Worm (Caenorhabditis elegans) whole organism, late embryonic: ENCODE measurements around the gene rsp-4.

Source experiments
- C08G9.2 ChIP-seq: sonication (generic microtip); optimal IDR thresholded peaks from 2 replicates; lab custom pipeline; 2016; ENCODE audit warnings: mild to moderate bottlenecking, missing genetic modification characterization, moderate library complexity, missing compliant biosample characterization
- F13H6.1 ChIP-seq: sonication (generic microtip); optimal IDR thresholded peaks from 2 replicates; lab custom pipeline; 2016; ENCODE audit warnings: missing genetic modification characterization, missing compliant biosample characterization
- K09A11.1 ChIP-seq: sonication (generic microtip); optimal IDR thresholded peaks from 2 replicates; lab custom pipeline; 2017; ENCODE audit warnings: antibody characterized with exemption, mild to moderate bottlenecking, missing genetic modification characterization, missing compliant biosample characterization; ENCODE audit not compliant: insufficient read depth
- T23F11.4 ChIP-seq: fragments of 200-800 bp; sonication (Bioruptor generic); optimal IDR thresholded peaks from 2 replicates; lab custom pipeline; 2018; ENCODE audit warnings: mild to moderate bottlenecking, missing genetic modification characterization, missing compliant biosample characterization
- ceh-14 ChIP-seq: sonication (generic microtip); optimal IDR thresholded peaks from 2 replicates; lab custom pipeline; 2016; ENCODE audit warnings: missing genotype, missing genetic modification characterization, missing compliant biosample characterization
- ceh-18 ChIP-seq: sonication (generic microtip); optimal IDR thresholded peaks from 2 replicates; lab custom pipeline; 2016; ENCODE audit warnings: missing genetic modification characterization, missing compliant biosample characterization
- ceh-19 ChIP-seq: fragments of 200-800 bp; sonication (Bioruptor generic); optimal IDR thresholded peaks from 2 replicates; lab custom pipeline; 2018; ENCODE audit warnings: mild to moderate bottlenecking, missing genetic modification characterization, missing compliant biosample characterization
- ceh-22 ChIP-seq: sonication (generic microtip); optimal IDR thresholded peaks from 2 replicates; lab custom pipeline; 2017; ENCODE audit warnings: missing biosample characterization, missing genetic modification characterization
- ceh-31 ChIP-seq: sonication (generic microtip); optimal IDR thresholded peaks from 2 replicates; lab custom pipeline; 2016; ENCODE audit warnings: missing genetic modification characterization, missing compliant biosample characterization
- ceh-48 ChIP-seq: sonication (generic microtip); optimal IDR thresholded peaks from 2 replicates; lab custom pipeline; 2016; ENCODE audit warnings: missing genetic modification characterization, inconsistent platforms, missing compliant biosample characterization
- dmd-4 ChIP-seq: sonication (generic microtip); optimal IDR thresholded peaks from 2 replicates; lab custom pipeline; 2016; ENCODE audit warnings: borderline replicate concordance, missing genetic modification characterization, missing compliant biosample characterization
- elt-2 ChIP-seq: sonication (generic microtip); optimal IDR thresholded peaks from 2 replicates; lab custom pipeline; 2016; ENCODE audit warnings: missing genetic modification reagents, missing genetic modification characterization, missing compliant biosample characterization
- ets-4 ChIP-seq: sonication (generic microtip); optimal IDR thresholded peaks from 2 replicates; lab custom pipeline; 2016; ENCODE audit warnings: missing genetic modification characterization, missing compliant biosample characterization
- fax-1 ChIP-seq: sonication (generic microtip); optimal IDR thresholded peaks from 2 replicates; lab custom pipeline; 2016; ENCODE audit warnings: missing genotype, missing genetic modification characterization, missing compliant biosample characterization
- fkh-10 ChIP-seq: fragments of 150-350 bp; optimal IDR thresholded peaks from 2 replicates; lab custom pipeline; 2014; ENCODE audit warnings: missing biosample characterization, missing genetic modification reagents, missing genetic modification characterization
- gmeb-2 ChIP-seq: sonication (generic microtip); optimal IDR thresholded peaks from 2 replicates; lab custom pipeline; 2016; ENCODE audit warnings: missing genetic modification characterization, inconsistent platforms, missing compliant biosample characterization
- hlh-13 ChIP-seq: fragments of 200-800 bp; sonication (Bioruptor generic); optimal IDR thresholded peaks from 2 replicates; lab custom pipeline; 2018; ENCODE audit warnings: mild to moderate bottlenecking, missing genetic modification characterization, missing compliant biosample characterization
- hlh-15 ChIP-seq: sonication (generic microtip); optimal IDR thresholded peaks from 2 replicates; lab custom pipeline; 2016; ENCODE audit warnings: missing genetic modification characterization, missing compliant biosample characterization
- lim-6 ChIP-seq: sonication (generic microtip); optimal IDR thresholded peaks from 2 replicates; lab custom pipeline; 2016; ENCODE audit warnings: missing genetic modification characterization, missing compliant biosample characterization
- madf-2 ChIP-seq: sonication (generic microtip); optimal IDR thresholded peaks from 2 replicates; lab custom pipeline; 2017; ENCODE audit warnings: missing genetic modification characterization, missing compliant biosample characterization
- mec-3 ChIP-seq: sonication (generic microtip); optimal IDR thresholded peaks from 2 replicates; lab custom pipeline; 2016; ENCODE audit warnings: borderline replicate concordance, missing genetic modification characterization, missing compliant biosample characterization
- nfya-1 ChIP-seq: sonication (generic microtip); optimal IDR thresholded peaks from 2 replicates; lab custom pipeline; 2017; ENCODE audit warnings: missing genetic modification characterization, mild to moderate bottlenecking, missing compliant biosample characterization, antibody characterized with exemption, moderate library complexity
- odd-2 ChIP-seq: sonication (generic microtip); optimal IDR thresholded peaks from 2 replicates; lab custom pipeline; 2017; ENCODE audit warnings: antibody characterized with exemption, mild to moderate bottlenecking, missing genetic modification characterization, missing compliant biosample characterization
- pag-3 ChIP-seq: sonication (generic microtip); optimal IDR thresholded peaks from 2 replicates; lab custom pipeline; 2016; ENCODE audit warnings: missing compliant biosample characterization, missing genetic modification characterization, borderline replicate concordance
- pha-2 ChIP-seq: sonication (generic microtip); optimal IDR thresholded peaks from 2 replicates; lab custom pipeline; 2017; ENCODE audit warnings: mild to moderate bottlenecking, missing genetic modification characterization, missing compliant biosample characterization
- pqm-1 ChIP-seq: sonication (generic microtip); optimal IDR thresholded peaks from 2 replicates; lab custom pipeline; 2016; ENCODE audit warnings: missing genetic modification characterization, missing compliant biosample characterization
- sox-2 ChIP-seq: fragments of 200-800 bp; sonication (Bioruptor generic); IDR thresholded peaks from 2 replicates; pipeline ENCODE4 v1.3.6; 2022; ENCODE audit warnings: missing genetic modification reagents, missing genetic modification characterization, missing compliant biosample characterization
- sox-4 ChIP-seq: sonication (generic microtip); optimal IDR thresholded peaks from 2 replicates; lab custom pipeline; 2017; ENCODE audit warnings: mild to moderate bottlenecking, missing genetic modification characterization, inconsistent platforms, missing compliant biosample characterization
- syd-9 ChIP-seq: sonication (generic microtip); optimal IDR thresholded peaks from 2 replicates; lab custom pipeline; 2016; ENCODE audit warnings: mild to moderate bottlenecking, missing genetic modification characterization, moderate library complexity, missing compliant biosample characterization
- tbx-2 ChIP-seq: sonication (generic microtip); optimal IDR thresholded peaks from 2 replicates; lab custom pipeline; 2016; ENCODE audit warnings: missing genetic modification characterization, missing compliant biosample characterization
- tbx-7 ChIP-seq: sonication (generic microtip); optimal IDR thresholded peaks from 2 replicates; lab custom pipeline; 2016; ENCODE audit warnings: missing genotype, missing genetic modification characterization, missing compliant biosample characterization
- ttx-3 ChIP-seq: sonication (generic microtip); optimal IDR thresholded peaks from 2 replicates; lab custom pipeline; 2016; ENCODE audit warnings: missing genetic modification reagents, missing genetic modification characterization, missing compliant biosample characterization
- unc-55 ChIP-seq: sonication (generic microtip); optimal IDR thresholded peaks from 2 replicates; lab custom pipeline; 2017; ENCODE audit warnings: missing biosample characterization, missing genetic modification reagents, missing genetic modification characterization
- zip-5 ChIP-seq: sonication (generic microtip); optimal IDR thresholded peaks from 2 replicates; lab custom pipeline; 2016; ENCODE audit warnings: missing genetic modification characterization, missing compliant biosample characterization

rsp-4 gene

DNA sequence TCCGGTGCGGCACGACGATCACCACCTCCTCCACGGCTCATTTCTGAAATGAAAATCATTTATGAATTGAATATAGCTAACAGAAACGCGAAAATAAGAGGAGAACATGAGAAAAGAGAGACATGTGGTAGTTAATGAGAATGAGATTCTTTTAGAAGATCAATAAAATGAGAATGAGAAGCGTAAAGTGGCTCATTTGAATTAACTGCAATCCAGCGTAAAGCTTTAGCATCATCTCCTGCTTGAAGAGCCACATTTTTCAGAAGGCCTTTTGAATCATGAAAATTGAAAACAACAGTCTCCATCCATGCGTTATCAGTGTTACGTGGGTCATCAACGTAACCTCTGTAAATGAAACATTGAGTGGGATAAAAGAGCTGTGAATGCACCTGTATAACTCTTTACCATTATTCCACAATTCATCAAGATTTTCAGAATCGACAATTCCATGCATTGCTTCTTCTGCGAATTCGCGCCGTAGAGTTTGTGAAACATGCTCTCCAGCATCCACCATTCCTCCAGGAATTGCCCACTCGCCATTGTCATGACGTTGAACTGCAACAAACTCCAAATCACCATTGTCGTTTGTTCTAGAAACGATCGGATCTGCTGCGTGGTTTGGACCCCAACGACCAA lies at the start of gene rsp-4:
TSS of gene rsp-4 (minus strand) at position 51 of the 636 bp plus-strand sequence.
- no peak for TF ChIP-seq T23F11.4 (GFP tag; lab: Kevin White, UChicago)
- no peak for TF ChIP-seq ceh-48 (tag; lab: Kevin White, UChicago)
- no peak for TF ChIP-seq pag-3 (tag; lab: Kevin White, UChicago)
- no peak for TF ChIP-seq tbx-2 (tag; lab: Kevin White, UChicago)
- TF ChIP-seq ceh-31, result no peak
- TF ChIP-seq C08G9.2 (tag; lab: Kevin White, UChicago), result no peak
- no peak for TF ChIP-seq dmd-4 (tag; lab: Kevin White, UChicago)
- no peak for TF ChIP-seq nfya-1
- TF ChIP-seq tbx-7 (tag; lab: Kevin White, UChicago), result no peak
- no peak for TF ChIP-seq ceh-22
- TF ChIP-seq ceh-14, result no peak
- no peak for TF ChIP-seq fax-1 (tag; lab: Kevin White, UChicago)
- TF ChIP-seq, all 69 proteins: peak for 0

DNA sequence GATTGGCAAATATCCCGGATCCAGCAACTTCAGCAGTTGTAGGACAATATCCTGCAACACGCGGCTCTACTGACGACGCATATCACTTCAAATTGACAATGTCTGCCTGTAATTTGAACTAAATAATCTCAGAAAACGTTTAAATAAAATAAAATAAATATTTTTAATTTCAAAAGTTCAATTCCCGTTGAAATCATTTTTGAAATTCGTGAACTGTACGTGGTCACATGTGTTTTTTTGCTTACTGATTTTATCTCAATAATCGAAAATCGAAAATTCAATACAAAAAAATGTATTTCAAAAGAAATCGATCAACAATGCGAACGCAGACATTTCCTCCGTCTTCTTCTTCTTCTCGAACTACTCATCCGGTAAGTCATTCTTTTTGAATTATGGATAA lies 49.0 kb upstream of the rsp-4 start, which contains the start of gene F07F6.1:
TSS of gene F07F6.1 (plus strand) at position 301 of the 400 bp plus-strand sequence.
- TF ChIP-seq ceh-19 (GFP tag; lab: Kevin White, UChicago) (no peak), hlh-13 (GFP tag; lab: Kevin White, UChicago) (no peak), fax-1 (tag; lab: Kevin White, UChicago) (no peak), F13H6.1 (no peak), pqm-1 (tag; lab: Kevin White, UChicago) (no peak), odd-2 (no peak), syd-9 (no peak), unc-55 (GFP tag; lab: Kevin White, UChicago) (no peak)

DNA sequence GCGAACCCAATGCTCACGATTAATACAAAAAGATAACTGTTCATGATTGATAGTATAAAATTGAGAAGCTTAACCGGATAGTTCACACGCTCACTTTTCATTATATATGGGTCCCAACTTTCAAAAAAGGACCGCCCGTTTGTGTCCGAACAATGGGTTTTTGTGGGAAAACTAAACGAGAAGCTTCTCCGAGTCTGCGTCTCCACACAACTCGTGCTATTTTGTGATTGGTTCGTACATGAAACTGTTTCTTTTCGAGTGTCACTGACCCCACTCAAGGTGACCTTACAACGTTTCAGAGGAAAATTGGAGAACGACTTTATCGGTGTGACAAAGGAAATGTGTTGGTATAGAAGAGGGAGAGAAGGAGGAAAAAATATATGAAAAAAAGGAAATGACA lies 48.2 kb upstream of the rsp-4 start, which contains the start of gene dct-5:
TSS of gene dct-5 (minus strand) at position 101 of the 400 bp plus-strand sequence.
- TF ChIP-seq ets-4 (tag; lab: Kevin White, UChicago), result no peak
- TF ChIP-seq T23F11.4 (GFP tag; lab: Kevin White, UChicago), result no peak
- no peak for TF ChIP-seq tbx-2 (tag; lab: Kevin White, UChicago)
- TF ChIP-seq mec-3, result no peak

DNA sequence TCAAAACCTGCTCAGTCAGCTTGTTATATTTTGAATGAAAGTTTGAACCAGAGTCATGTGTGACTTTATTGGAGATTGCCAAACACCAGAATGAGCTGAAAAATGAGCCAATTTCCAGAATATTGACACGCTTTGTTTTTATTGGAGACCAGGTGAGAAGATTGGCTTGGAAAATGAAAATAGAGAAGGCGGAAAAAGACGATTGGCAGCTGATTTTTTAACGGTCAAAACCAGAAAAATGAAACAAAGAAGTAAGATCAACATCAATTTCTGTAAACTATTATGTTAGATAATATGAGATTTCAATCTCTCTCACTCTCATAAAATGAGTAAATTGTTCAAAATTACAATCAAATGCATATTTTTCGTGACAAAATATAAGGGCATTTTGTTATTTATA lies 44.4 kb upstream of the rsp-4 start, which contains the start of gene srx-114:
TSS of gene srx-114 (minus strand) at position 101 of the 400 bp plus-strand sequence.
- no peak for TF ChIP-seq madf-2 (tag; lab: Kevin White, UChicago)
- TF ChIP-seq ceh-18, result no peak
- TF ChIP-seq K09A11.1 (tag; lab: Kevin White, UChicago), result no peak
- no peak for TF ChIP-seq pha-2 (tag; lab: Kevin White, UChicago)
- no peak for TF ChIP-seq gmeb-2 (tag; lab: Kevin White, UChicago)
- TF ChIP-seq unc-55 (GFP tag; lab: Kevin White, UChicago), result no peak
- no peak for TF ChIP-seq fkh-10 (GFP tag; lab: Kevin White, UChicago)
- no peak for TF ChIP-seq ttx-3 (tag; lab: Kevin White, UChicago)
- TF ChIP-seq sox-4 (tag; lab: Kevin White, UChicago), result no peak
- no peak for TF ChIP-seq T23F11.4 (GFP tag; lab: Kevin White, UChicago)
- no peak for TF ChIP-seq ceh-19 (GFP tag; lab: Kevin White, UChicago)
- no peak for TF ChIP-seq zip-5
- no peak for TF ChIP-seq hlh-15 (tag; lab: Kevin White, UChicago)
- no peak for TF ChIP-seq odd-2
- no peak for TF ChIP-seq dmd-4 (tag; lab: Kevin White, UChicago)
- no peak for TF ChIP-seq lim-6 (tag; lab: Kevin White, UChicago)
- TF ChIP-seq sox-2 (GFP tag; lab: Robert Waterston, UW), result no peak
- no peak for TF ChIP-seq elt-2
